Worm (Caenorhabditis elegans) whole organism, L1 larva: ENCODE measurements around the gene T22D1.18.

Source experiments
- aha-1 ChIP-seq: fragments of 150-350 bp; optimal IDR thresholded peaks from 2 replicates; lab custom pipeline; 2014; ENCODE audit warnings: missing biosample characterization, missing genetic modification characterization
- alr-1 ChIP-seq: fragments of 200-800 bp; sonication (Bioruptor generic); optimal IDR thresholded peaks from 2 replicates; lab custom pipeline; 2018; ENCODE audit warnings: borderline replicate concordance, mild to moderate bottlenecking, missing genetic modification characterization, missing compliant biosample characterization
- aly-2 ChIP-seq: fragments of 150-350 bp; optimal IDR thresholded peaks from 2 replicates; lab custom pipeline; 2014; ENCODE audit warnings: missing biosample characterization, missing genetic modification characterization
- ceh-8 ChIP-seq: fragments of 200-800 bp; sonication (Bioruptor generic); optimal IDR thresholded peaks from 2 replicates; lab custom pipeline; 2018; ENCODE audit warnings: mild to moderate bottlenecking, missing genetic modification characterization, moderate library complexity, missing compliant biosample characterization
- ceh-88 ChIP-seq: fragments of 200-800 bp; sonication (Bioruptor generic); IDR thresholded peaks from 2 replicates; pipeline ENCODE4 v1.3.6; 2022; ENCODE audit warnings: missing genetic modification characterization, missing compliant biosample characterization
- dpl-1 ChIP-seq, 3 experiments: fragments of 150-350 bp in 2 of 3; sonication (generic microtip) in 1 of 3; optimal IDR thresholded peaks; 2 replicates each; lab custom pipeline; 2014 to 2017; ENCODE audit warnings: missing biosample characterization in 3 of 3, missing genetic modification characterization in 3 of 3, missing genetic modification reagents in 3 of 3
- egl-27 ChIP-seq, 2 experiments: fragments of 150-350 bp in 1 of 2; sonication (generic microtip); optimal IDR thresholded peaks; 3 replicates each; lab custom pipeline; 2017 to 2018; ENCODE audit warnings: missing biosample characterization in 2 of 2, missing genetic modification characterization in 2 of 2, missing genetic modification reagents in 2 of 2
- ets-5 ChIP-seq: fragments of 200-800 bp; sonication (Bioruptor generic); IDR thresholded peaks from 2 replicates; pipeline ENCODE4 v1.3.6; 2022; ENCODE audit warnings: missing genetic modification characterization, missing compliant biosample characterization
- fos-1 ChIP-seq: fragments of 150-350 bp; optimal IDR thresholded peaks from 2 replicates; lab custom pipeline; 2014; ENCODE audit warnings: missing biosample characterization, missing genetic modification characterization
- hlh-4 ChIP-seq: sonication (generic microtip); optimal IDR thresholded peaks from 2 replicates; lab custom pipeline; 2016; ENCODE audit warnings: mild to moderate bottlenecking, missing genetic modification characterization, missing compliant biosample characterization
- irx-1 ChIP-seq: sonication (generic microtip); optimal IDR thresholded peaks from 2 replicates; lab custom pipeline; 2016; ENCODE audit warnings: missing genetic modification characterization, missing compliant biosample characterization
- isw-1 ChIP-seq: fragments of 200-800 bp; sonication (Bioruptor generic); IDR thresholded peaks from 2 replicates; pipeline ENCODE4 v1.3.6; 2022; ENCODE audit warnings: missing genetic modification characterization, missing compliant biosample characterization
- lin-15B ChIP-seq: fragments of 150-350 bp; sonication (generic microtip); optimal IDR thresholded peaks from 3 replicates; lab custom pipeline; 2014; ENCODE audit warnings: missing biosample characterization, missing genetic modification characterization
- lin-39 ChIP-seq: fragments of 150-350 bp; optimal IDR thresholded peaks from 2 replicates; lab custom pipeline; 2014; ENCODE audit warnings: missing biosample characterization, missing genetic modification reagents, missing genetic modification characterization
- lir-3 ChIP-seq: sonication (generic microtip); optimal IDR thresholded peaks from 2 replicates; lab custom pipeline; 2016; ENCODE audit warnings: mild to moderate bottlenecking, missing genetic modification characterization, moderate library complexity, missing compliant biosample characterization; ENCODE audit not compliant: poor library complexity
- mab-9 ChIP-seq: fragments of 200-800 bp; sonication (Bioruptor generic); IDR thresholded peaks from 2 replicates; pipeline ENCODE4 v1.3.6; 2022; ENCODE audit warnings: missing genetic modification reagents, missing genetic modification characterization, missing compliant biosample characterization
- mdl-1 ChIP-seq, 2 experiments: fragments of 150-350 bp; optimal IDR thresholded peaks; 2 replicates each; lab custom pipeline; 2014 to 2017; ENCODE audit warnings: missing biosample characterization in 2 of 2, missing genetic modification characterization in 2 of 2, inconsistent platforms in 1 of 2
- mef-2 ChIP-seq: fragments of 150-350 bp; optimal IDR thresholded peaks from 2 replicates; lab custom pipeline; 2014; ENCODE audit warnings: missing biosample characterization, missing genetic modification characterization
- mep-1 ChIP-seq: fragments of 150-350 bp; optimal IDR thresholded peaks from 2 replicates; lab custom pipeline; 2014; ENCODE audit warnings: missing biosample characterization, missing genetic modification characterization
- nhr-19 ChIP-seq: fragments of 200-800 bp; sonication (Bioruptor generic); conservative IDR thresholded peaks from 2 replicates; pipeline ENCODE4 v1.3.6; 2022; ENCODE audit warnings: missing genetic modification characterization, missing compliant biosample characterization
- nhr-76 ChIP-seq: sonication (generic microtip); optimal IDR thresholded peaks from 2 replicates; lab custom pipeline; 2017; ENCODE audit warnings: missing biosample characterization, missing genetic modification characterization
- nhr-85 ChIP-seq: sonication (generic microtip); peaks from one replicate; lab custom pipeline; 2016; ENCODE audit warnings: missing genetic modification characterization, inconsistent platforms, missing compliant biosample characterization
- nhr-90 ChIP-seq: sonication (generic microtip); optimal IDR thresholded peaks from 2 replicates; lab custom pipeline; 2016; ENCODE audit warnings: mild to moderate bottlenecking, missing genetic modification characterization, missing compliant biosample characterization; ENCODE audit not compliant: poor library complexity
- pax-3 ChIP-seq: fragments of 200-800 bp; sonication (Bioruptor generic); optimal IDR thresholded peaks from 2 replicates; lab custom pipeline; 2018; ENCODE audit warnings: mild to moderate bottlenecking, missing genetic modification characterization, moderate library complexity, missing compliant biosample characterization
- snpc-4 ChIP-seq: fragments of 150-350 bp; optimal IDR thresholded peaks from 2 replicates; lab custom pipeline; 2014; ENCODE audit warnings: missing biosample characterization, missing genetic modification characterization
- snu-23 ChIP-seq: sonication (generic microtip); optimal IDR thresholded peaks from 2 replicates; lab custom pipeline; 2016; ENCODE audit warnings: missing genetic modification characterization, missing compliant biosample characterization
- unc-30 ChIP-seq: sonication (generic microtip); optimal IDR thresholded peaks from 2 replicates; lab custom pipeline; 2017; ENCODE audit warnings: missing biosample characterization, missing genetic modification characterization
- unc-86 ChIP-seq: sonication (generic microtip); optimal IDR thresholded peaks from 2 replicates; lab custom pipeline; 2016; ENCODE audit warnings: missing genetic modification characterization, missing compliant biosample characterization
- unc-98 ChIP-seq: fragments of 200-800 bp; sonication (Bioruptor generic); IDR thresholded peaks from 2 replicates; pipeline ENCODE4 v1.3.6; 2022; ENCODE audit warnings: missing genetic modification characterization, missing compliant biosample characterization
- ztf-4 ChIP-seq: fragments of 150-350 bp; optimal IDR thresholded peaks from 2 replicates; lab custom pipeline; 2014; ENCODE audit warnings: missing biosample characterization, missing genetic modification characterization

T22D1.18 gene

DNA sequence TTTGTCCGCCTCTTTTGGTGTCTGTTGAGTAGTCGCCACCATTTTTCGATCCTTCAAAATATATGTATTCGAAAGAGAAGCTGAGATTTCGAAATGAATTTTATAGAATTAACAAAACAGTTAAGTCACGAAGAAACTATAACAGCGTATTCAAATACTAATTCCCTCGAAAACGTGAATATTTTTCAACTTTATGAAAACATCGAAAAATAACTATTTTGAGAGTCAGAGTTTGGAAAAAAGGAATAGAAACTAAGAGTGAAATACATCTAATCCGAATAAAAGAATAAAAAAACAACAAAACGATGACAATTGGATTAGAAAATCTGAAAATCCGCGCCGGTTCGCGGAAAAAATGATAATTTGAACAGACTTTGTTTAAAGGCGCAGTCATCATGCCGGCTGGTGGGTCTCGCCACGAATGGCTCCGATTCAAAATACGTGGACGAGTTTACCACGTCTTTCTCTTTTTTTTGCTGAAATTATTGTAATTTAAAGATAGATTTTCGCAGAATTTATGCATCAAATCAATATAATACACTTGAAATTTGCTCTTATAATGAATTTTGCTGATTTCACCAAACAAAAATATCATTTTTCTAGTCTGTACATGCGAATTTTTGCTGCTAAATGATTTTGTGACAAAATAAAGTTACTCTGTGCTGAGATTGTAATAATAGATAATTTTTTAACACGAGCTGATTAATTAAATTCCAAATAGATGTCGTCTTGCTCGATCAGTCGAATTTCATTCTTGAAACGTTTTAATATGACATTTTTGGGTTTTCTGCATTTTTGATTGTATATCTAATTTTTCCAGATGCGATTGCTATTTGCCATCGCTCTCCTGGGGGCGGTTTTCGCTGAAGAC lies 9.9 kb downstream of the T22D1.18 start, which contains the start of the genes rpn-1 and ribo-1 (continued):
- TF ChIP-seq nhr-90: no peak
- TF ChIP-seq isw-1 (GFP tag; lab: Robert Waterston, UW): peak; percentile 10; the same call in 1 of the 2 replicates
- TF ChIP-seq unc-86 (tag; lab: Kevin White, UChicago): no peak
- TF ChIP-seq mab-9 (GFP tag; lab: Robert Waterston, UW): no peak
- no peak for TF ChIP-seq lin-39 (tag; lab: Kevin White, UChicago)
- TF ChIP-seq mdl-1 (tag; optimal IDR thresholded peaks at IDR 0.05; lab: Kevin White, UChicago): no peak
- no peak for TF ChIP-seq fos-1 (tag; lab: Kevin White, UChicago)
- TF ChIP-seq unc-98 (GFP tag; lab: Robert Waterston, UW): no peak

DNA sequence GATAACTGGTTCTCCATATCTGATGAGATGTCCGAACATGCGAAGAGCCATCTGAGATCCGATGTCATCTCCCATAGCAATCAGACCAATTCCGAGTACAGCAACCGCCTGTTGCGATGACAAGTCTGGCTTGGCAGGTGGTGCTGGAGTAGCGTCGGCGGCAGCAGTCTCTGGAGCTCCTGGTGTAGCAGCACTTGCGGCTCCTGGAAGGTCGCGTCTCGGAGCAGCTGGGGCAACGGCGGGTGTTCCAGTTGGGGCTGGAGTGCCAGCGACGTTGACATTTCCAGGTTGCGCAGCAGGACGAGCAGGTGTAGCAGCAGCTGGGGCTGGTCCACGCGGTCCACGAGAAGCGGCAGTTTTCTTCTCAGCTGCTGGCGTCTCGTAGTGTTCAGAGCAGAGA lies 12.5 kb downstream of the T22D1.18 start:
- TF ChIP-seq snu-23 (GFP tag; lab: Kevin White, UChicago) (no peak), ceh-8 (GFP tag; lab: Kevin White, UChicago) (peak; percentile 55)

DNA sequence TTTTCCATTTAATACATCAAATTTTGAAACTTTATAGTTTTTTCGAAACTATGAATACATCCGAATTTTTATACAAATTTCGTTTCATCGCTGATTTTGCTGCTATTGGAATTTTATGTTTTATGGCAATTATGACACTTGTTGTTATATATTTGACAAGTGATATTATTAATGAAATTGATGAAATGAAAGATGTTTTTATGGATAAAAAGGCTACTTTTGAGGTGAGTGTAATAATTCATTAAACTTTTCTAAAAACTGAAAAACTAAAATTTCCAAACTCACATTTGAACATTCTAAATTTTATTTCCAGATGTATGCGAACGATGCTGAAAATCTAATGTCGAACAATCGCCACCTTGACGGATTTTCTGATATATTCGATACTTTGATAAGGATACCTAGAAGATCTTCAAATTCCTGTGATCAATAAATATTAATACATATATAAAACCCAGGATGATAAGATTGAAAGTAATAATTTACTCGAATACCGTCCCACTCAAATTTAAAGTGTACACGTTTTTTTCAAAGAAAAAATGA lies 13.9 kb downstream of the T22D1.18 start, which contains the start of the genes T22D1.17 and T22D1.8:
Gene T22D1.17, plus strand, starts transcription at position 51 of the 543 bp plus-strand sequence.
Gene T22D1.8, minus strand, starts transcription at position 402 of the 543 bp plus-strand sequence.
- TF ChIP-seq aly-2 (tag; lab: Kevin White, UChicago) (peak; percentile 60), lin-15B (tag; lab: Kevin White, UChicago) (no peak), lir-3 (no peak), lin-39 (tag; lab: Kevin White, UChicago) (no peak), nhr-76 (tag; lab: Kevin White, UChicago) (no peak)

DNA sequence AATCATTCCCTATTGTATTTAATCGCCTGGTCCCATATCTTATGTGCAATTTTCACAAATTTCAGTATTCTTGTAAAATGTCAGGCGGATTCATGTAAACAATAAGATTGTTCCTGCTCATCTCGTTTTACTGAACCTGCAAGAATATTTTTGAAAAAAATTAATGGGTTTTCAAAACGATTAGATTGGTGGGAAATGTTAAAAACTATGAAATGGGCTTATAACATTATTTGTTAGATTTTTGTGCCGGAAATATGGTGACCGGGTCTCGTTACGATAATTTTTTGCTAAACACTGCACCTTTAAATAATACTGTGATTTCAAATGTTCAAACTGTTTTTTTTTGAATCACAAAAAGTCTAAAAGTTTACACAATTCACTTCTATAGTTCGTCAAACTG lies 14.5 kb downstream of the T22D1.18 start:
- TF ChIP-seq unc-30 (no peak), snpc-4 (no peak), unc-86 (tag; lab: Kevin White, UChicago) (no peak), fos-1 (tag; lab: Kevin White, UChicago) (no peak), nhr-19 (no peak)

DNA sequence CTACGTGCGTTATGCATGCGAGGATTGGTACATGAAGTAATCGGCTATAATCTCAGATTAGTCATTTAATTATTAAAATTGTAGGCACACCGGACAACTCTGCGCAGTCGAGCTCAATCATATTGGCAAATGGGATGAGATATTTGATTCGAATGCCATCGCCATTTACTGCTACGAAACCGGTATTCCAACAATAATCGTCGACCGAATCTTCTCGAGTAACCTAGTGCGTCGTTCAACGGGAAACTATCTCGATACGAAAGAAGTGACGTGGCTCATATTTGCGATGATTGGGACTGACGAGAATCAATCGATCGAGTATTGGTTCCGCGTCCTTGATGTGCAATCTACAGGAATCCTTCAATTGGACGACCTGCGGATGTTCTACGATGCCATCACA lies 15.4 kb downstream of the T22D1.18 start:
- TF ChIP-seq irx-1 (tag; lab: Kevin White, UChicago): no peak

DNA sequence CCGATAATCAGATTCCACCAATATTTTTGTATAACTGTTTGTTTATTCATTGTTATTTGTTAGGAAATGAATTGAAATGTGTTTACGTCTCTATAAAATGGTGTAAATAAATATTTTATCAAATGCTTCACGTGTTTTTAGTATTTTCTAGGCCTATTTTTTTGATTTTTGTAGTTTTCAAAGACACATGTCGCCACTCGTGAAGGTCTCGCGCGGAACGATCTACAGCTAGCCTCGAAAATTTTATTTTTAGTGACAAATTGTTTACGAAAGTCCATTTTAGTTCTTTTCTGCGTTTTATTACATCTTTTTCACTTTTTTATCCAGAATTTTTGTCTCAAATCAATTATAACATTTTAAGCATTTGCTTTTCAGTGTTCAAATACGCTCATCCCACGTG lies 16.4 kb downstream of the T22D1.18 start, which contains the start of gene T22D1.5:
Gene T22D1.5, plus strand, starts transcription at position 376 of the 400 bp plus-strand sequence.
- no peak for TF ChIP-seq aha-1
- TF ChIP-seq pax-3: no peak
- TF ChIP-seq snu-23 (GFP tag; lab: Kevin White, UChicago): no peak
- TF ChIP-seq ets-5 (GFP tag; lab: Robert Waterston, UW): no peak
- no peak for TF ChIP-seq ceh-88 (GFP tag; lab: Robert Waterston, UW)
- TF ChIP-seq ztf-4: no peak
- TF ChIP-seq dpl-1 (GFP tag; optimal IDR thresholded peaks at IDR 0.05; lab: Kevin White, UChicago): no peak
- no peak for TF ChIP-seq nhr-85 (tag; lab: Kevin White, UChicago)
- TF ChIP-seq mep-1 (tag; lab: Kevin White, UChicago): no peak
- TF ChIP-seq hlh-4 (tag; lab: Kevin White, UChicago): no peak
- no peak for TF ChIP-seq unc-86 (tag; lab: Kevin White, UChicago)
- TF ChIP-seq egl-27 (tag; optimal IDR thresholded peaks at IDR 0.05; lab: Kevin White, UChicago): no peak
- TF ChIP-seq alr-1 (tag; lab: Kevin White, UChicago): no peak
- TF ChIP-seq mab-9 (GFP tag; lab: Robert Waterston, UW): no peak
- no peak for TF ChIP-seq lin-39 (tag; lab: Kevin White, UChicago)
- no peak for TF ChIP-seq fos-1 (tag; lab: Kevin White, UChicago)
- TF ChIP-seq mef-2 (tag; lab: Kevin White, UChicago): no peak
